Fruit fly (Drosophila melanogaster) whole organism, embryonic: ENCODE data around the gene CG42699.

Experiments
- ATbp ChIP-seq: fragments of 200-800 bp; sonication (Bioruptor generic); optimal IDR thresholded peaks from 2 replicates; lab custom pipeline; 2017; ENCODE audit warnings: missing biosample characterization, mild to moderate bottlenecking, missing genetic modification characterization, missing genetic modification reagents
- Aef1 ChIP-seq: fragments of 200-800 bp; sonication (Bioruptor generic); IDR thresholded peaks from 3 replicates; pipeline ENCODE4 v1.3.6; 2022; ENCODE audit warnings: missing biosample characterization, missing genetic modification characterization
- CG10274 ChIP-seq: fragments of 200-800 bp; sonication (Bioruptor generic); optimal IDR thresholded peaks from 3 replicates; lab custom pipeline; 2017; ENCODE audit warnings: missing biosample characterization, mild to moderate bottlenecking, missing genetic modification characterization
- CG10321 ChIP-seq: fragments of 200-800 bp; sonication (Bioruptor generic); IDR thresholded peaks from 2 replicates; pipeline ENCODE4 v1.3.6; 2022; ENCODE audit warnings: missing biosample characterization, missing genetic modification characterization
- CG10565 ChIP-seq: fragments of 200-800 bp; sonication (Bioruptor generic); optimal IDR thresholded peaks from 3 replicates; lab custom pipeline; 2016; ENCODE audit warnings: missing biosample characterization, mild to moderate bottlenecking, missing genetic modification characterization
- CG10979 ChIP-seq: fragments of 200-800 bp; sonication (Bioruptor generic); optimal IDR thresholded peaks from 2 replicates; lab custom pipeline; 2018; ENCODE audit warnings: missing biosample characterization, mild to moderate bottlenecking, missing genetic modification characterization, moderate library complexity
- CG12219 ChIP-seq: fragments of 200-800 bp; sonication (Bioruptor generic); optimal IDR thresholded peaks from 3 replicates; lab custom pipeline; 2018; ENCODE audit warnings: missing biosample characterization, mild to moderate bottlenecking, missing genetic modification characterization
- CG12236 ChIP-seq: fragments of 200-800 bp; sonication (Bioruptor generic); optimal IDR thresholded peaks from 2 replicates; lab custom pipeline; 2016; ENCODE audit warnings: missing biosample characterization, missing genetic modification characterization
- CG15479 ChIP-seq: fragments of 200-800 bp; sonication (Bioruptor generic); optimal IDR thresholded peaks from 3 replicates; lab custom pipeline; 2019; ENCODE audit warnings: missing biosample characterization, mild to moderate bottlenecking, missing genetic modification characterization, moderate library complexity
- CG17186 ChIP-seq: fragments of 200-800 bp; sonication (Bioruptor generic); optimal IDR thresholded peaks from 3 replicates; lab custom pipeline; 2017; ENCODE audit warnings: missing biosample characterization, missing genetic modification reagents, missing genetic modification characterization
- CG17385 ChIP-seq: fragments of 200-800 bp; sonication (Bioruptor generic); optimal IDR thresholded peaks from 3 replicates; lab custom pipeline; 2018; ENCODE audit warnings: missing biosample characterization, mild to moderate bottlenecking, missing genetic modification characterization
- CG18011 ChIP-seq: fragments of 200-800 bp; sonication (Bioruptor generic); optimal IDR thresholded peaks from 2 replicates; lab custom pipeline; 2017; ENCODE audit warnings: missing biosample characterization, missing genetic modification characterization, mild to moderate bottlenecking, moderate library complexity, missing genotype
- CG2199 ChIP-seq: fragments of 200-800 bp; sonication (Bioruptor generic); IDR thresholded peaks from 3 replicates; pipeline ENCODE4 v1.3.6; 2022; ENCODE audit warnings: missing biosample characterization, missing genetic modification characterization
- CG32767 ChIP-seq: fragments of 200-800 bp; sonication (Bioruptor generic); IDR thresholded peaks from 2 replicates; pipeline ENCODE4 v1.3.6; 2022; ENCODE audit warnings: missing biosample characterization, missing genetic modification characterization
- CG33557 ChIP-seq: fragments of 200-800 bp; sonication (Bioruptor generic); optimal IDR thresholded peaks from 2 replicates; lab custom pipeline; 2019; ENCODE audit warnings: missing biosample characterization, mild to moderate bottlenecking, missing genetic modification characterization, moderate library complexity
- CG43689 ChIP-seq: fragments of 200-800 bp; sonication (Bioruptor generic); IDR thresholded peaks from 2 replicates; pipeline ENCODE4 v1.3.6; 2022; ENCODE audit warnings: missing biosample characterization, missing genetic modification characterization
- CG4404 ChIP-seq: fragments of 200-800 bp; sonication (Bioruptor generic); IDR thresholded peaks from 2 replicates; pipeline ENCODE4 v1.3.6; 2022; ENCODE audit warnings: missing biosample characterization, missing genetic modification characterization
- CG6791 ChIP-seq: fragments of 200-800 bp; sonication (Bioruptor generic); IDR thresholded peaks from 3 replicates; pipeline ENCODE4 v1.3.6; 2022; ENCODE audit warnings: missing biosample characterization, missing genetic modification characterization; ENCODE audit not compliant: partially characterized antibody
- CG8089 ChIP-seq: fragments of 200-800 bp; sonication (Bioruptor generic); optimal IDR thresholded peaks from 3 replicates; lab custom pipeline; 2016; ENCODE audit warnings: missing biosample characterization, missing genetic modification characterization
- CG8290 ChIP-seq, 3 experiments: fragments of 200-800 bp; sonication (Bioruptor generic); optimal IDR thresholded peaks; 2 replicates each; lab custom pipeline; 2016 to 2019; ENCODE audit warnings: missing biosample characterization in 3 of 3, missing genetic modification characterization in 3 of 3, mild to moderate bottlenecking in 2 of 3, moderate library complexity in 1 of 3
- CG9215 ChIP-seq: fragments of 200-800 bp; sonication (Bioruptor generic); IDR thresholded peaks from 2 replicates; pipeline ENCODE4 v1.3.6; 2022; ENCODE audit warnings: missing biosample characterization, missing genetic modification characterization
- CTCF ChIP-seq: fragments of 200-800 bp; sonication (Bioruptor generic); optimal IDR thresholded peaks from 2 replicates; lab custom pipeline; 2017; ENCODE audit warnings: missing biosample characterization, mild to moderate bottlenecking, missing genetic modification characterization, moderate library complexity
- HLH4C ChIP-seq: fragments of 200-800 bp; sonication (Bioruptor generic); IDR thresholded peaks from 3 replicates; pipeline ENCODE4 v1.3.6; 2022; ENCODE audit warnings: missing biosample characterization, missing genetic modification characterization; ENCODE audit not compliant: partially characterized antibody
- HmgZ ChIP-seq: fragments of 200-800 bp; sonication (Bioruptor generic); optimal IDR thresholded peaks from 2 replicates; lab custom pipeline; 2018; ENCODE audit warnings: missing biosample characterization, mild to moderate bottlenecking, missing genetic modification characterization
- Hr51 ChIP-seq, 2 experiments: fragments of 200-800 bp; sonication (Bioruptor generic); optimal IDR thresholded peaks; 2 replicates in 1 of 2; 3 replicates in 1 of 2; lab custom pipeline; 2016 to 2018; ENCODE audit warnings: missing biosample characterization in 2 of 2, missing genetic modification characterization in 2 of 2, mild to moderate bottlenecking in 1 of 2, moderate library complexity in 1 of 2
- Hsf ChIP-seq: fragments of 200-800 bp; sonication (Bioruptor generic); optimal IDR thresholded peaks from 3 replicates; lab custom pipeline; 2016; ENCODE audit warnings: missing biosample characterization, missing genetic modification characterization
- Nf-YB ChIP-seq: fragments of 200-800 bp; sonication (Bioruptor generic); optimal IDR thresholded peaks from 3 replicates; lab custom pipeline; 2019; ENCODE audit warnings: missing biosample characterization, mild to moderate bottlenecking, missing genetic modification characterization, moderate library complexity
- Ravus ChIP-seq: fragments of 200-800 bp; sonication (Bioruptor generic); IDR thresholded peaks from 2 replicates; pipeline ENCODE4 v1.3.6; 2022; ENCODE audit warnings: missing biosample characterization, missing genetic modification characterization
- Rx ChIP-seq: fragments of 200-800 bp; sonication (Bioruptor generic); IDR thresholded peaks from 2 replicates; pipeline ENCODE4 v1.3.6; 2022; ENCODE audit warnings: missing biosample characterization, missing genetic modification characterization
- dysf ChIP-seq: fragments of 200-800 bp; sonication (Bioruptor generic); IDR thresholded peaks from 3 replicates; pipeline ENCODE4 v1.3.6; 2022; ENCODE audit warnings: missing biosample characterization, missing genetic modification characterization
- gce ChIP-seq: fragments of 200-800 bp; sonication (Bioruptor generic); IDR thresholded peaks from 3 replicates; pipeline ENCODE4 v1.3.6; 2022; ENCODE audit warnings: missing biosample characterization, missing genetic modification characterization
- gfzf ChIP-seq: fragments of 200-800 bp; sonication (Bioruptor generic); optimal IDR thresholded peaks from 2 replicates; lab custom pipeline; 2016; ENCODE audit warnings: missing biosample characterization, mild to moderate bottlenecking, missing genetic modification characterization, moderate library complexity
- h ChIP-seq: fragments of >200 bp; optimal IDR thresholded peaks from 2 replicates; lab custom pipeline; 2017
- hkb ChIP-seq, 2 experiments: fragments of 200-800 bp in 1 of 2; fragments of >200 bp in 1 of 2; sonication (Bioruptor generic) in 1 of 2; IDR thresholded peaks in 1 of 2; optimal IDR thresholded peaks in 1 of 2; 2 replicates each; pipeline versions ENCODE4 v1.3.6 to Lab custom; 2017 to 2022; ENCODE audit warnings: missing biosample characterization in 1 of 2, missing genetic modification characterization in 1 of 2
- lilli ChIP-seq: fragments of 200-800 bp; sonication (Bioruptor generic); optimal IDR thresholded peaks from 3 replicates; lab custom pipeline; 2016; ENCODE audit warnings: missing biosample characterization, missing genetic modification characterization
- luna ChIP-seq: fragments of 200-800 bp; sonication (Bioruptor generic); optimal IDR thresholded peaks from 2 replicates; lab custom pipeline; 2016; ENCODE audit warnings: missing biosample characterization, missing genetic modification characterization
- maf-S ChIP-seq: fragments of 200-800 bp; sonication (Bioruptor generic); optimal IDR thresholded peaks from 2 replicates; lab custom pipeline; 2016; ENCODE audit warnings: missing biosample characterization, missing genetic modification characterization
- mam ChIP-seq: fragments of 200-800 bp; sonication (Bioruptor generic); optimal IDR thresholded peaks from 3 replicates; lab custom pipeline; 2016; ENCODE audit warnings: missing biosample characterization, missing genetic modification characterization
- mld ChIP-seq: fragments of 200-800 bp; sonication (Bioruptor generic); IDR thresholded peaks from 3 replicates; pipeline ENCODE4 v1.3.6; 2022; ENCODE audit warnings: missing biosample characterization, missing genetic modification characterization; ENCODE audit not compliant: partially characterized antibody
- nmo ChIP-seq: fragments of 200-800 bp; sonication (Bioruptor generic); optimal IDR thresholded peaks from 2 replicates; lab custom pipeline; 2018; ENCODE audit warnings: missing biosample characterization, mild to moderate bottlenecking, missing genetic modification characterization, moderate library complexity
- pan ChIP-seq, 4 experiments: fragments of >200 bp in 3 of 4; fragments of 200-800 bp in 1 of 4; sonication (Bioruptor generic) in 1 of 4; optimal IDR thresholded peaks in 3 of 4; IDR thresholded peaks in 1 of 4; 2 replicates each; pipeline versions ENCODE4 v1.3.6 to Lab custom; 2017 to 2022; ENCODE audit warnings: missing biosample characterization in 2 of 4, missing genetic modification characterization in 2 of 4, mixed read lengths in 1 of 4
- run ChIP-seq: fragments of 200-800 bp; sonication (Bioruptor generic); optimal IDR thresholded peaks from 3 replicates; lab custom pipeline; 2018; ENCODE audit warnings: missing biosample characterization, mild to moderate bottlenecking, missing genetic modification characterization
- slp2 ChIP-seq: fragments of 200-800 bp; sonication (Bioruptor generic); optimal IDR thresholded peaks from 2 replicates; lab custom pipeline; 2016; ENCODE audit warnings: missing biosample characterization, missing genetic modification characterization
- tup ChIP-seq: fragments of 200-800 bp; sonication (Bioruptor generic); optimal IDR thresholded peaks from 2 replicates; lab custom pipeline; 2016; ENCODE audit warnings: missing biosample characterization, mild to moderate bottlenecking, missing genetic modification characterization, moderate library complexity
- vfl ChIP-seq: fragments of 200-800 bp; sonication (Bioruptor generic); optimal IDR thresholded peaks from 2 replicates; lab custom pipeline; 2016; ENCODE audit warnings: missing biosample characterization, missing genetic modification characterization
- vvl ChIP-seq: fragments of 200-800 bp; sonication (Bioruptor generic); IDR thresholded peaks from 2 replicates; pipeline ENCODE4 v1.3.6; 2022; ENCODE audit warnings: missing biosample characterization, missing genetic modification characterization
- zf30C ChIP-seq: fragments of 200-800 bp; sonication (Bioruptor generic); optimal IDR thresholded peaks from 3 replicates; lab custom pipeline; 2018; ENCODE audit warnings: missing biosample characterization, mild to moderate bottlenecking, missing genetic modification characterization

CG42699 gene

dm6 chrX:5754837-5755828 lies 9.2 kb upstream of the CG42699 start, which contains the start of the genes lin-52 and CG15771 (continued):
- TF ChIP-seq zf30C (GFP tag; lab: Kevin White, UChicago) (no peak), CG8290 (GFP tag; optimal IDR thresholded peaks at IDR 0.05; lab: Kevin White, UChicago) (peak; percentile 82), CG8290 (tag; optimal IDR thresholded peaks at IDR 0.05; lab: Kevin White, UChicago) (peak; percentile 64 to 69), Hsf (GFP tag; lab: Kevin White, UChicago) (peak; percentile 86), slp2 (peak; percentile 67), CG10979 (tag; lab: Kevin White, UChicago) (peak; percentile 94), CG6791 (GFP tag; lab: Robert Waterston, UW) (peak; percentile 57; the same call in 2 of the 3 replicates), luna (no peak), Aef1 (peak; percentile 95), h (no peak), CG10274 (GFP tag; lab: Kevin White, UChicago) (peak; percentile 84), CG18011 (GFP tag; lab: Kevin White, UChicago) (peak; percentile 79), ATbp (peak; percentile 95), Ravus (GFP tag; lab: Robert Waterston, UW) (peak; percentile 62), CG33557 (GFP tag; lab: Kevin White, UChicago) (peak; percentile 94), HLH4C (0 out of 3 replicates have a peak, but pooled peaks have one; percentile 24), Nf-YB (peak; percentile 83), dysf (GFP tag; lab: Robert Waterston, UW) (peak; percentile 97), mam (GFP tag; lab: Kevin White, UChicago) (peak; percentile 72), CG10321 (GFP tag; lab: Robert Waterston, UW) (peak; percentile 90), Hr51 (GFP tag; optimal IDR thresholded peaks at IDR 0.05; lab: Kevin White, UChicago) (peak; percentile 65 to 96), CTCF (GFP tag; lab: Kevin White, UChicago) (peak; percentile 69), gfzf (GFP tag; lab: Kevin White, UChicago) (peak; percentile 53), CG17385 (GFP tag; lab: Kevin White, UChicago) (peak; percentile 93), lilli (GFP tag; lab: Kevin White, UChicago) (peak; percentile 92), mld (no peak), CG2199 (GFP tag; lab: Robert Waterston, UW) (peak; percentile 93), CG10565 (GFP tag; lab: Kevin White, UChicago) (peak; percentile 35), vvl (GFP tag; lab: Robert Waterston, UW) (peak; percentile 95), CG12236 (peak; percentile 22), tup (GFP tag; lab: Kevin White, UChicago) (peak; percentile 87), HmgZ (tag; lab: Kevin White, UChicago) (peak; percentile 94), maf-S (peak; percentile 41), CG17186 (peak; percentile 62), hkb (optimal IDR thresholded peaks at IDR 0.05; lab: Kevin White, UChicago) (no peak), hkb (GFP tag; IDR thresholded peaks at IDR 0.05; lab: Robert Waterston, UW) (peak; percentile 94), CG9215 (GFP tag; lab: Robert Waterston, UW) (peak; percentile 96), CG8089 (peak; percentile 51), run (tag; lab: Kevin White, UChicago) (peak; percentile 90), CG43689 (peak; percentile 83), nmo (GFP tag; lab: Kevin White, UChicago) (peak; percentile 94), CG4404 (GFP tag; lab: Robert Waterston, UW) (peak; percentile 94), CG15479 (GFP tag; lab: Kevin White, UChicago) (peak; percentile 37), CG12219 (GFP tag; lab: Kevin White, UChicago) (peak; percentile 92), vfl (peak; percentile 83), gce (peak; percentile 89), Rx (peak; percentile 90), CG32767 (GFP tag; lab: Robert Waterston, UW) (peak; percentile 96), pan (optimal IDR thresholded peaks at IDR 0.05; lab: Kevin White, UChicago) (no peak), pan (GFP tag; optimal IDR thresholded peaks at IDR 0.05 in 1 of 2, IDR thresholded peaks at IDR 0.05 in 1 of 2) (peak in 1 of 2 experiments; percentile 94)
